Worm (Caenorhabditis elegans) whole organism, mixed stage, embryonic: ENCODE results near the gene zyg-1.

Source experiments
- M03D4.4 ChIP-seq: sonication (generic microtip); optimal IDR thresholded peaks from 2 replicates; lab custom pipeline; 2017; ENCODE audit warnings: mild to moderate bottlenecking, missing genetic modification characterization, missing compliant biosample characterization
- blmp-1 ChIP-seq: fragments of 150-350 bp; optimal IDR thresholded peaks from 2 replicates; lab custom pipeline; 2014; ENCODE audit warnings: missing biosample characterization, missing genetic modification characterization
- ceh-39 ChIP-seq: fragments of 150-350 bp; optimal IDR thresholded peaks from 2 replicates; lab custom pipeline; 2014; ENCODE audit warnings: missing biosample characterization, missing genetic modification characterization
- ceh-43 ChIP-seq: fragments of 200-800 bp; sonication (Bioruptor generic); optimal IDR thresholded peaks from 2 replicates; lab custom pipeline; 2018; ENCODE audit warnings: mild to moderate bottlenecking, missing genetic modification characterization, moderate library complexity, missing compliant biosample characterization
- ceh-83 ChIP-seq: fragments of 200-800 bp; sonication (Bioruptor generic); optimal IDR thresholded peaks from 2 replicates; lab custom pipeline; 2018; ENCODE audit warnings: mild to moderate bottlenecking, missing genetic modification characterization, missing compliant biosample characterization
- ces-1 ChIP-seq: fragments of 150-350 bp; optimal IDR thresholded peaks from 2 replicates; lab custom pipeline; 2014; ENCODE audit warnings: missing biosample characterization, missing genetic modification reagents, missing genetic modification characterization
- drap-1 ChIP-seq: fragments of 200-800 bp; sonication (Bioruptor generic); optimal IDR thresholded peaks from 3 replicates; lab custom pipeline; 2018; ENCODE audit warnings: mild to moderate bottlenecking, missing genetic modification characterization, missing compliant biosample characterization
- elt-1 ChIP-seq: sonication (generic microtip); optimal IDR thresholded peaks from 2 replicates; lab custom pipeline; 2017; ENCODE audit warnings: missing genetic modification characterization, mild to moderate bottlenecking, missing compliant biosample characterization, antibody characterized with exemption, moderate library complexity, borderline replicate concordance; ENCODE audit not compliant: insufficient read depth
- flh-1 ChIP-seq: fragments of 200-800 bp; sonication (Bioruptor generic); optimal IDR thresholded peaks from 2 replicates; lab custom pipeline; 2018; ENCODE audit warnings: mild to moderate bottlenecking, missing genetic modification characterization, moderate library complexity, missing compliant biosample characterization
- ham-2 ChIP-seq: fragments of 200-800 bp; sonication (Bioruptor generic); optimal IDR thresholded peaks from 2 replicates; lab custom pipeline; 2018; ENCODE audit warnings: mild to moderate bottlenecking, missing genetic modification characterization, missing compliant biosample characterization
- lin-13 ChIP-seq: fragments of 150-350 bp; optimal IDR thresholded peaks from 2 replicates; lab custom pipeline; 2014; ENCODE audit warnings: missing biosample characterization, missing genetic modification characterization
- lsy-2 ChIP-seq: fragments of 150-350 bp; optimal IDR thresholded peaks from 2 replicates; lab custom pipeline; 2014; ENCODE audit warnings: missing biosample characterization, missing genetic modification characterization
- mab-5 ChIP-seq: fragments of 150-350 bp; optimal IDR thresholded peaks from 2 replicates; lab custom pipeline; 2014; ENCODE audit warnings: missing biosample characterization, missing genetic modification characterization
- mep-1 ChIP-seq: fragments of 150-350 bp; optimal IDR thresholded peaks from 2 replicates; lab custom pipeline; 2017; ENCODE audit warnings: missing biosample characterization, missing genetic modification reagents, missing genetic modification characterization, inconsistent platforms
- mls-2 ChIP-seq: sonication (generic microtip); optimal IDR thresholded peaks from 2 replicates; lab custom pipeline; 2016; ENCODE audit warnings: mild to moderate bottlenecking, missing genetic modification characterization, moderate library complexity, missing compliant biosample characterization
- nhr-2 ChIP-seq: fragments of 150-350 bp; optimal IDR thresholded peaks from 2 replicates; lab custom pipeline; 2014; ENCODE audit warnings: missing biosample characterization, missing genetic modification characterization
- nhr-237 ChIP-seq: fragments of 150-350 bp; optimal IDR thresholded peaks from 2 replicates; lab custom pipeline; 2014; ENCODE audit warnings: missing biosample characterization, missing genetic modification characterization
- nhr-28 ChIP-seq: fragments of 150-350 bp; optimal IDR thresholded peaks from 2 replicates; lab custom pipeline; 2014; ENCODE audit warnings: missing biosample characterization, missing genetic modification characterization
- pha-4 ChIP-seq: fragments of 150-350 bp; optimal IDR thresholded peaks from 2 replicates; lab custom pipeline; 2018; ENCODE audit warnings: missing biosample characterization, missing genetic modification reagents, missing genetic modification characterization
- snpc-4 ChIP-seq: fragments of 150-350 bp; optimal IDR thresholded peaks from 2 replicates; lab custom pipeline; 2014; ENCODE audit warnings: missing biosample characterization, missing genetic modification characterization
- tbx-8 ChIP-seq: fragments of 200-800 bp; sonication (Bioruptor generic); optimal IDR thresholded peaks from 2 replicates; lab custom pipeline; 2018; ENCODE audit warnings: mild to moderate bottlenecking, missing genetic modification characterization, moderate library complexity, missing compliant biosample characterization
- unc-39 ChIP-seq: fragments of 150-350 bp; optimal IDR thresholded peaks from 2 replicates; lab custom pipeline; 2014; ENCODE audit warnings: missing biosample characterization, missing genetic modification characterization
- unc-62 ChIP-seq: fragments of 150-350 bp; optimal IDR thresholded peaks from 2 replicates; lab custom pipeline; 2014; ENCODE audit warnings: missing biosample characterization, missing genetic modification reagents, missing genetic modification characterization
- ztf-11 ChIP-seq: fragments of 150-350 bp; optimal IDR thresholded peaks from 2 replicates; lab custom pipeline; 2014; ENCODE audit warnings: missing biosample characterization, missing genetic modification characterization

The zyg-1 gene

DNA sequence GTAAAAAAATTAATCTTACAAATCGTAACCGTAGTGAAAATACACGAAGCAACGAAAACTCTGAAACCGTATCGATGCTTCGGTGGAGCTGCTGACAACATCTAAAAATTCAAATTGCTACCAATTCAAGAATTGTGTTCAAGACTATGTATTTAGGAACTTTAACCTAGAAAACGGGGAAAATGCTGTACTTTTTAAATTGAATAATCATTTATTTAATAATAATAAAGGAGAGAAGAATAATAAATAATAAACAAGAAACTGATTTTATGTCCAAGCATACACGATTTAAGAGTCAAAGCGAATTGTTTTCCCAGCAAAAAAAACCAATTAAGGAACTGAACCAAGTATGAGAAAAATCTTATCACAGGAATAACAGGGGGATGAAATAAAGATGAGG lies 20.0 kb downstream of the zyg-1 start, which contains the start of gene C25H3.17:
Gene C25H3.17 (minus strand): TSS at position 101 of the 400 bp plus-strand sequence.
- no peak for TF ChIP-seq tbx-8 (GFP tag; lab: Kevin White, UChicago)
- TF ChIP-seq, all 35 proteins: peak for 0

- TF ChIP-seq ceh-43 (no peak), unc-39 (no peak), ces-1 (GFP tag; lab: Kevin White, UChicago) (no peak), pha-4 (no peak)
Measured at ce11 chrII:5680703-5681102, 31.2 kb downstream of the zyg-1 start, which contains the start of gene flp-27. flp-27 (plus strand) TSS chrII:5681003.

- TF ChIP-seq nhr-2 (tag; lab: Kevin White, UChicago) (peak; percentile 12), blmp-1 (tag; lab: Kevin White, UChicago) (no peak), mep-1 (tag; lab: Kevin White, UChicago) (peak; percentile 6), flh-1 (GFP tag; lab: Kevin White, UChicago) (no peak), M03D4.4 (tag; lab: Kevin White, UChicago) (peak; percentile 8)
- TF ChIP-seq, all 35 proteins: peak for 3
Measured at ce11 chrII:5688959-5689358, 39.4 kb downstream of the zyg-1 start, which contains the start of gene C25H3.11. C25H3.11 (minus strand) TSS chrII:5689040.

- TF ChIP-seq lin-13 (tag; lab: Kevin White, UChicago) (no peak), elt-1 (tag; lab: Kevin White, UChicago) (no peak), mep-1 (tag; lab: Kevin White, UChicago) (peak; percentile 37), mab-5 (no peak), lsy-2 (tag; lab: Kevin White, UChicago) (peak; percentile 2), nhr-237 (tag; lab: Kevin White, UChicago) (no peak), flh-1 (GFP tag; lab: Kevin White, UChicago) (no peak), drap-1 (GFP tag; lab: Kevin White, UChicago) (no peak)
Measured at ce11 chrII:5691216-5691771, 41.7 kb downstream of the zyg-1 start, which contains the start of the genes ndub-5 and eif-2D. ndub-5 (minus strand) TSS chrII:5691353. eif-2D (plus strand) TSS chrII:5691721.

DNA sequence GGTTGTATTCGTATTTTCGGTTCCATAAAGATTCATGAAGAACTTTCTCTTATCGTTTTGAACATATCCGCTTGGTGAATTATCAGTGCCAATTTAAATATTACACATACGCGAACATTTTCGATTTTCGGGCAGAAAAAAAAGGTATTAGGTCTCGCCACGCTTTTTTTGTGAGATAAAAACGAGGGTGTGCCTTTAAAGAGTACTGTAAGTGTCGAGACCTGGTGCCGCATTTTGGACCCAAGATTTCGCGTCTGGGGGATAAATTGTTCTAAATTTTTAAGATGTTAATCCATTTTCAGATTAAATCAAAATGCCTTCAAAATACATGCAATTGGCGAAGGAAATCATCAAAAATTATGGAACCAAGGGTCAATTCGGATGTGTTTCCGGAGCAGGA lies 44.3 kb downstream of the zyg-1 start, which contains the start of gene C25H3.3:
Gene C25H3.3 (plus strand): TSS at position 301 of the 400 bp plus-strand sequence.
- TF ChIP-seq unc-62: no peak
- no peak for TF ChIP-seq nhr-28 (tag; lab: Kevin White, UChicago)
- no peak for TF ChIP-seq nhr-2 (tag; lab: Kevin White, UChicago)
- TF ChIP-seq flh-1 (GFP tag; lab: Kevin White, UChicago): no peak

- TF ChIP-seq mls-2 (tag; lab: Kevin White, UChicago) (no peak), ceh-83 (no peak), lin-13 (tag; lab: Kevin White, UChicago) (no peak), mab-5 (no peak), drap-1 (GFP tag; lab: Kevin White, UChicago) (no peak), ces-1 (GFP tag; lab: Kevin White, UChicago) (no peak), ham-2 (GFP tag; lab: Kevin White, UChicago) (no peak), nhr-237 (tag; lab: Kevin White, UChicago) (no peak)
Measured at ce11 chrII:5694798-5695197, 45.2 kb downstream of the zyg-1 start, which contains the start of gene C25H3.14. C25H3.14 (plus strand) TSS chrII:5695098.

ce11 chrII:5696218-5696617 lies 46.7 kb downstream of the zyg-1 start:
- TF ChIP-seq ces-1 (GFP tag; lab: Kevin White, UChicago): no peak
- no peak for TF ChIP-seq snpc-4
- no peak for TF ChIP-seq ceh-39 (tag; lab: Kevin White, UChicago)
- no peak for TF ChIP-seq tbx-8 (GFP tag; lab: Kevin White, UChicago)
- no peak for TF ChIP-seq ztf-11 (tag; lab: Kevin White, UChicago)
- TF ChIP-seq lin-13 (tag; lab: Kevin White, UChicago): no peak

- no peak for TF ChIP-seq tbx-8 (GFP tag; lab: Kevin White, UChicago)
- no peak for TF ChIP-seq snpc-4
- TF ChIP-seq M03D4.4 (tag; lab: Kevin White, UChicago): no peak
- TF ChIP-seq nhr-28 (tag; lab: Kevin White, UChicago): no peak
- TF ChIP-seq lin-13 (tag; lab: Kevin White, UChicago): no peak
- TF ChIP-seq pha-4: no peak
- TF ChIP-seq ztf-11 (tag; lab: Kevin White, UChicago): no peak
- no peak for TF ChIP-seq mls-2 (tag; lab: Kevin White, UChicago)
- no peak for TF ChIP-seq blmp-1 (tag; lab: Kevin White, UChicago)
- TF ChIP-seq, all 35 proteins: peak for 0
Measured at ce11 chrII:5697338-5697737, 47.8 kb downstream of the zyg-1 start.
